Fruit fly (Drosophila melanogaster) whole organism, embryonic: ENCODE measurements around the gene Elo68alpha.

Source experiments
- Atf-2 ChIP-seq: fragments of 200-800 bp; sonication (Bioruptor generic); optimal IDR thresholded peaks from 2 replicates; lab custom pipeline; 2016; ENCODE audit warnings: missing biosample characterization, missing genetic modification characterization
- Awh ChIP-seq: fragments of 200-800 bp; sonication (Bioruptor generic); IDR thresholded peaks from 2 replicates; pipeline ENCODE4, ENCODE4 v1.3.6; 2022; ENCODE audit warnings: missing biosample characterization, missing genetic modification characterization
- BtbVII ChIP-seq: fragments of 200-800 bp; sonication (Bioruptor generic); optimal IDR thresholded peaks from 3 replicates; lab custom pipeline; 2017; ENCODE audit warnings: missing biosample characterization, mild to moderate bottlenecking, missing genetic modification characterization
- CG10274 ChIP-seq: fragments of 200-800 bp; sonication (Bioruptor generic); optimal IDR thresholded peaks from 3 replicates; lab custom pipeline; 2017; ENCODE audit warnings: missing biosample characterization, mild to moderate bottlenecking, missing genetic modification characterization
- CG11504 ChIP-seq: fragments of 200-800 bp; sonication (Bioruptor generic); optimal IDR thresholded peaks from 3 replicates; lab custom pipeline; 2019; ENCODE audit warnings: missing biosample characterization, mild to moderate bottlenecking, missing genetic modification characterization, moderate library complexity
- CG13123 ChIP-seq: fragments of 200-800 bp; sonication (Bioruptor generic); optimal IDR thresholded peaks from 2 replicates; lab custom pipeline; 2016; ENCODE audit warnings: missing biosample characterization, missing genetic modification characterization
- CG15269 ChIP-seq: fragments of 200-800 bp; sonication (Bioruptor generic); optimal IDR thresholded peaks from 2 replicates; lab custom pipeline; 2018; ENCODE audit warnings: missing biosample characterization, mild to moderate bottlenecking, missing genetic modification characterization, moderate library complexity
- CG1603 ChIP-seq: fragments of 200-800 bp; sonication (Bioruptor generic); optimal IDR thresholded peaks from 2 replicates; lab custom pipeline; 2019; ENCODE audit warnings: missing biosample characterization, mild to moderate bottlenecking, missing genetic modification characterization, moderate library complexity
- CG16815 ChIP-seq: fragments of 200-800 bp; sonication (Bioruptor generic); optimal IDR thresholded peaks from 3 replicates; lab custom pipeline; 2017; ENCODE audit warnings: missing biosample characterization, mild to moderate bottlenecking, missing genetic modification characterization
- CG17328 ChIP-seq: fragments of 200-800 bp; sonication (Bioruptor generic); IDR thresholded peaks from 2 replicates; pipeline ENCODE4 v1.3.6; 2022; ENCODE audit warnings: missing biosample characterization, missing genetic modification characterization
- CG17802 ChIP-seq: fragments of 200-800 bp; sonication (Bioruptor generic); optimal IDR thresholded peaks from 2 replicates; lab custom pipeline; 2018; ENCODE audit warnings: missing biosample characterization, mild to moderate bottlenecking, missing genetic modification characterization, moderate library complexity
- CG1792 ChIP-seq: fragments of 200-800 bp; sonication (Bioruptor generic); optimal IDR thresholded peaks from 2 replicates; lab custom pipeline; 2016; ENCODE audit warnings: missing biosample characterization, missing genetic modification characterization
- CG2712 ChIP-seq: fragments of 200-800 bp; optimal IDR thresholded peaks from 3 replicates; lab custom pipeline; 2019; ENCODE audit warnings: missing biosample characterization, mild to moderate bottlenecking, missing genetic modification characterization, moderate library complexity
- CG3407 ChIP-seq: fragments of 200-800 bp; sonication (Bioruptor generic); optimal IDR thresholded peaks from 2 replicates; lab custom pipeline; 2018; ENCODE audit warnings: missing biosample characterization, mild to moderate bottlenecking, missing genetic modification characterization
- CG5953 ChIP-seq: fragments of 200-800 bp; sonication (Bioruptor generic); IDR thresholded peaks from 2 replicates; pipeline ENCODE4 v1.3.6; 2022; ENCODE audit warnings: missing biosample characterization, missing genetic modification characterization
- CG6791 ChIP-seq: fragments of 200-800 bp; sonication (Bioruptor generic); IDR thresholded peaks from 3 replicates; pipeline ENCODE4 v1.3.6; 2022; ENCODE audit warnings: missing biosample characterization, missing genetic modification characterization; ENCODE audit not compliant: partially characterized antibody
- CG6813 ChIP-seq: fragments of 200-800 bp; sonication (Bioruptor generic); optimal IDR thresholded peaks from 2 replicates; lab custom pipeline; 2017; ENCODE audit warnings: missing biosample characterization, missing genetic modification characterization, mild to moderate bottlenecking, moderate library complexity, missing genetic modification reagents
- CG7372 ChIP-seq: fragments of 200-800 bp; sonication (Bioruptor generic); IDR thresholded peaks from 2 replicates; pipeline ENCODE4 v1.3.6; 2022; ENCODE audit warnings: missing biosample characterization, missing genetic modification characterization
- CG9215 ChIP-seq: fragments of 200-800 bp; sonication (Bioruptor generic); IDR thresholded peaks from 2 replicates; pipeline ENCODE4 v1.3.6; 2022; ENCODE audit warnings: missing biosample characterization, missing genetic modification characterization
- CG9727 ChIP-seq: fragments of 200-800 bp; sonication (Bioruptor generic); optimal IDR thresholded peaks from 3 replicates; lab custom pipeline; 2017; ENCODE audit warnings: missing biosample characterization, mild to moderate bottlenecking, missing genetic modification characterization
- Dfd ChIP-seq, 2 experiments: fragments of >200 bp; optimal IDR thresholded peaks; 2 replicates each; lab custom pipeline; 2017; ENCODE audit warnings: missing biosample characterization in 2 of 2, missing genetic modification characterization in 2 of 2
- Drgx ChIP-seq: fragments of 200-800 bp; sonication (Bioruptor generic); IDR thresholded peaks from 2 replicates; pipeline ENCODE4 v1.3.6; 2022; ENCODE audit warnings: missing biosample characterization, missing genetic modification characterization
- H15 ChIP-seq: fragments of 200-800 bp; sonication (Bioruptor generic); IDR thresholded peaks from 3 replicates; pipeline ENCODE4 v1.3.6; 2022; ENCODE audit warnings: missing biosample characterization, missing genetic modification characterization
- Hmx ChIP-seq: fragments of 200-800 bp; sonication (Bioruptor generic); optimal IDR thresholded peaks from 2 replicates; lab custom pipeline; 2016; ENCODE audit warnings: missing biosample characterization, missing genetic modification characterization
- Hr51 ChIP-seq, 2 experiments: fragments of 200-800 bp; sonication (Bioruptor generic); optimal IDR thresholded peaks; 2 replicates in 1 of 2; 3 replicates in 1 of 2; lab custom pipeline; 2016 to 2018; ENCODE audit warnings: missing biosample characterization in 2 of 2, missing genetic modification characterization in 2 of 2, mild to moderate bottlenecking in 1 of 2, moderate library complexity in 1 of 2
- NC2β ChIP-seq: fragments of 200-800 bp; sonication (Bioruptor generic); optimal IDR thresholded peaks from 2 replicates; lab custom pipeline; 2016; ENCODE audit warnings: missing biosample characterization, missing genetic modification characterization
- Nf-YA ChIP-seq: fragments of 200-800 bp; sonication (Bioruptor generic); IDR thresholded peaks from 2 replicates; pipeline ENCODE4 v1.3.6; 2022; ENCODE audit warnings: missing biosample characterization, missing genetic modification characterization
- Optix ChIP-seq: fragments of 200-800 bp; sonication (Bioruptor generic); IDR thresholded peaks from 3 replicates; pipeline ENCODE4 v1.3.6; 2022; ENCODE audit warnings: missing biosample characterization, missing genetic modification characterization
- Pdp1 ChIP-seq, 2 experiments: fragments of 200-800 bp; sonication (Bioruptor generic); optimal IDR thresholded peaks; 3 replicates each; lab custom pipeline; 2016; ENCODE audit warnings: missing biosample characterization in 2 of 2, missing genetic modification characterization in 2 of 2, mild to moderate bottlenecking in 1 of 2, moderate library complexity in 1 of 2
- Rx ChIP-seq: fragments of 200-800 bp; sonication (Bioruptor generic); IDR thresholded peaks from 2 replicates; pipeline ENCODE4 v1.3.6; 2022; ENCODE audit warnings: missing biosample characterization, missing genetic modification characterization
- Usf ChIP-seq: fragments of 200-800 bp; sonication (Bioruptor generic); optimal IDR thresholded peaks from 2 replicates; lab custom pipeline; 2017; ENCODE audit warnings: missing genotype, missing biosample characterization, missing genetic modification characterization
- abd-A ChIP-seq: fragments of 200-800 bp; sonication (Bioruptor generic); optimal IDR thresholded peaks from 3 replicates; lab custom pipeline; 2019; ENCODE audit warnings: missing biosample characterization, mild to moderate bottlenecking, missing genetic modification characterization, moderate library complexity
- ci ChIP-seq: fragments of 200-800 bp; sonication (Bioruptor generic); IDR thresholded peaks from 3 replicates; pipeline ENCODE4 v1.3.6; 2022; ENCODE audit warnings: missing biosample characterization, missing genetic modification characterization
- emc ChIP-seq: fragments of 200-800 bp; sonication (Bioruptor generic); optimal IDR thresholded peaks from 2 replicates; lab custom pipeline; 2016; ENCODE audit warnings: missing biosample characterization, missing genetic modification characterization
- ewg ChIP-seq: fragments of 200-800 bp; sonication (Bioruptor generic); optimal IDR thresholded peaks from 3 replicates; lab custom pipeline; 2017; ENCODE audit warnings: mild to moderate bottlenecking, missing biosample characterization, missing genetic modification reagents, missing genetic modification characterization
- fru ChIP-seq: fragments of >200 bp; optimal IDR thresholded peaks from 2 replicates; lab custom pipeline; 2017
- grau ChIP-seq: fragments of 200-800 bp; optimal IDR thresholded peaks from 3 replicates; lab custom pipeline; 2019; ENCODE audit warnings: missing biosample characterization, mild to moderate bottlenecking, missing genetic modification characterization, moderate library complexity
- gsb-n ChIP-seq: fragments of 200-800 bp; sonication (Bioruptor generic); optimal IDR thresholded peaks from 3 replicates; lab custom pipeline; 2018; ENCODE audit warnings: missing biosample characterization, mild to moderate bottlenecking, missing genetic modification characterization
- knrl ChIP-seq: fragments of 200-800 bp; sonication (Bioruptor generic); IDR thresholded peaks from 3 replicates; pipeline ENCODE4 v1.3.6; 2022; ENCODE audit warnings: missing biosample characterization, missing genetic modification characterization; ENCODE audit not compliant: partially characterized antibody
- lbe ChIP-seq: fragments of 200-800 bp; sonication (Bioruptor generic); optimal IDR thresholded peaks from 2 replicates; lab custom pipeline; 2016; ENCODE audit warnings: missing biosample characterization, mild to moderate bottlenecking, missing genetic modification characterization
- lmd ChIP-seq: fragments of 200-800 bp; sonication (Bioruptor generic); IDR thresholded peaks from 2 replicates; pipeline ENCODE4 v1.3.6; 2022; ENCODE audit warnings: missing biosample characterization, missing genetic modification characterization
- onecut ChIP-seq: fragments of 200-800 bp; sonication (Bioruptor generic); IDR thresholded peaks from 2 replicates; pipeline ENCODE4 v1.3.6; 2022; ENCODE audit warnings: missing biosample characterization, missing genetic modification characterization
- pfk ChIP-seq: fragments of 200-800 bp; sonication (Bioruptor generic); optimal IDR thresholded peaks from 2 replicates; lab custom pipeline; 2018; ENCODE audit warnings: missing biosample characterization, mild to moderate bottlenecking, missing genetic modification characterization, moderate library complexity
- pnt ChIP-seq: fragments of 200-800 bp; sonication (Bioruptor generic); optimal IDR thresholded peaks from 3 replicates; lab custom pipeline; 2016; ENCODE audit warnings: missing biosample characterization, missing genetic modification characterization
- psq ChIP-seq: fragments of 200-800 bp; sonication (Bioruptor generic); optimal IDR thresholded peaks from 2 replicates; lab custom pipeline; 2017; ENCODE audit warnings: missing biosample characterization, missing genetic modification characterization
- pzg ChIP-seq: fragments of 200-800 bp; sonication (Bioruptor generic); optimal IDR thresholded peaks from 3 replicates; lab custom pipeline; 2018; ENCODE audit warnings: missing biosample characterization, mild to moderate bottlenecking, missing genetic modification characterization, moderate library complexity
- ranshi ChIP-seq: fragments of 200-800 bp; sonication (Bioruptor generic); IDR thresholded peaks from 2 replicates; pipeline ENCODE4 v1.3.6; 2022; ENCODE audit warnings: missing biosample characterization, missing genetic modification characterization
- rib ChIP-seq: fragments of 200-800 bp; sonication (Bioruptor generic); IDR thresholded peaks from 2 replicates; pipeline ENCODE4 v1.3.6; 2022; ENCODE audit warnings: missing biosample characterization, missing genetic modification characterization
- sob ChIP-seq: fragments of 200-800 bp; sonication (Bioruptor generic); IDR thresholded peaks from 2 replicates; pipeline ENCODE4 v1.3.6; 2022; ENCODE audit warnings: missing biosample characterization, missing genetic modification characterization
- toy ChIP-seq: fragments of 200-800 bp; sonication (Bioruptor generic); IDR thresholded peaks from 2 replicates; pipeline ENCODE4 v1.3.6; 2022; ENCODE audit warnings: missing biosample characterization, missing genetic modification characterization
- zfh1 ChIP-seq: fragments of 200-800 bp; sonication (Bioruptor generic); IDR thresholded peaks from 3 replicates; pipeline ENCODE4 v1.3.6; 2022; ENCODE audit warnings: missing biosample characterization, missing genetic modification characterization

The Elo68alpha gene

DNA sequence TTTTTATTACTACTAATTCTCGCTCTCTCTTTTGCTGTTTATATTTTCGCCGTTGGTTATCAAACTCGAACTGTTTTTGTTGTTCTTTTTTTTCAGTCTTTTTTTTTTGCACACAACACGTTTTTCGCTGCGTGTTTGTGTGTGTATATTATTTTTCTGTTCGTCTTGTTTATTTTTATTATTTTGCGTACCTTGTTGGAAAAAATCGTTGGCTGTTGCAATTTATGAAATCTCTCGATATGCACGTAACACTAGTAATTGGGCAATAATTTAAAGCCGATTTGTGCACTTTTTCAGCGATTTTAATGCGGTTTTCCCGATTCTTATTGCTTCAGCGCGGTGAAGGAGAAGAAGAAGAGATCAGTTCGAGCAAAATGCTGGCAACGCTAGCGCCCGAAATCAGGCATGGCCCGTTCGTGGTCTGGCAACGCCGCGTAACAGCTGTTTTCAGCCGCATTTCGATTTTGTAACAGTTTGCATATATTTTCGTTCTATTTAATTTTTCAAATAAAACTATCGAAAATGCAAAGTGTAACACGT is 17.7 kb upstream of the Elo68alpha start, which contains the start of the genes FoxK and mRpL2 (continued):
- TF ChIP-seq knrl (GFP tag; lab: Robert Waterston, UW) (0 out of 3 replicates have a peak, but pooled peaks have one; percentile 27), lmd (GFP tag; lab: Robert Waterston, UW) (no peak), Atf-2 (no peak), Usf (GFP tag; lab: Kevin White, UChicago) (no peak), lbe (GFP tag; lab: Kevin White, UChicago) (peak; percentile 74), ewg (GFP tag; lab: Kevin White, UChicago) (peak; percentile 89), Dfd (GFP tag; optimal IDR thresholded peaks at IDR 0.05; lab: Kevin White, UChicago) (no peak), emc (GFP tag; lab: Kevin White, UChicago) (no peak), CG15269 (tag; lab: Kevin White, UChicago) (no peak), CG1792 (GFP tag; lab: Kevin White, UChicago) (no peak), CG7372 (GFP tag; lab: Robert Waterston, UW) (no peak), grau (tag; lab: Kevin White, UChicago) (peak; percentile 2), toy (GFP tag; lab: Robert Waterston, UW) (no peak), CG2712 (tag; lab: Kevin White, UChicago) (peak; percentile 34), rib (GFP tag; lab: Robert Waterston, UW) (0 out of 2 replicates have a peak, but pooled peaks have one; percentile 10), ci (GFP tag; lab: Robert Waterston, UW) (peak; percentile 52), Hr51 (GFP tag; optimal IDR thresholded peaks at IDR 0.05; lab: Kevin White, UChicago) (no peak), BtbVII (GFP tag; lab: Kevin White, UChicago) (no peak), CG5953 (GFP tag; lab: Robert Waterston, UW) (no peak), CG16815 (GFP tag; lab: Kevin White, UChicago) (no peak), CG9215 (GFP tag; lab: Robert Waterston, UW) (no peak), CG1603 (tag; lab: Kevin White, UChicago) (peak; percentile 71), gsb-n (tag; lab: Kevin White, UChicago) (no peak), zfh1 (GFP tag; lab: Robert Waterston, UW) (peak; percentile 31; the same call in 1 of the 3 replicates), CG6791 (GFP tag; lab: Robert Waterston, UW) (peak; percentile 54; the same call in 2 of the 3 replicates), CG17328 (GFP tag; lab: Robert Waterston, UW) (no peak), CG3407 (GFP tag; lab: Kevin White, UChicago) (no peak), CG17802 (tag; lab: Kevin White, UChicago) (no peak), psq (GFP tag; lab: Kevin White, UChicago) (no peak), ranshi (GFP tag; lab: Robert Waterston, UW) (no peak), NC2β (GFP tag; lab: Kevin White, UChicago) (no peak), Awh (GFP tag; lab: Robert Waterston, UW) (no peak), pfk (GFP tag; lab: Kevin White, UChicago) (no peak), fru (lab: Kevin White, UChicago) (no peak), CG10274 (no peak), pzg (peak; percentile 82), Pdp1 (GFP tag; optimal IDR thresholded peaks at IDR 0.05; lab: Kevin White, UChicago) (peak in 1 of 2 experiments; percentile 72), Drgx (GFP tag; lab: Robert Waterston, UW) (peak; percentile 68), Nf-YA (GFP tag; lab: Robert Waterston, UW) (no peak), H15 (GFP tag; lab: Robert Waterston, UW) (0 out of 3 replicates have a peak, but pooled peaks have one; percentile 34), abd-A (tag; lab: Kevin White, UChicago) (no peak), Optix (GFP tag; lab: Robert Waterston, UW) (no peak), Hmx (GFP tag; lab: Kevin White, UChicago) (no peak), pnt (GFP tag; lab: Kevin White, UChicago) (no peak), CG9727 (GFP tag; lab: Kevin White, UChicago) (no peak), sob (GFP tag; lab: Robert Waterston, UW) (no peak), CG11504 (tag; lab: Kevin White, UChicago) (peak; percentile 2), onecut (GFP tag; lab: Robert Waterston, UW) (peak; percentile 25; the same call in 1 of the 2 replicates), Rx (GFP tag; lab: Robert Waterston, UW) (no peak), CG6813 (GFP tag; lab: Kevin White, UChicago) (no peak), CG13123 (no peak)
